Fruit fly (Drosophila melanogaster): ENCODE data around the gene Axn.

Gene Axn

DNA sequence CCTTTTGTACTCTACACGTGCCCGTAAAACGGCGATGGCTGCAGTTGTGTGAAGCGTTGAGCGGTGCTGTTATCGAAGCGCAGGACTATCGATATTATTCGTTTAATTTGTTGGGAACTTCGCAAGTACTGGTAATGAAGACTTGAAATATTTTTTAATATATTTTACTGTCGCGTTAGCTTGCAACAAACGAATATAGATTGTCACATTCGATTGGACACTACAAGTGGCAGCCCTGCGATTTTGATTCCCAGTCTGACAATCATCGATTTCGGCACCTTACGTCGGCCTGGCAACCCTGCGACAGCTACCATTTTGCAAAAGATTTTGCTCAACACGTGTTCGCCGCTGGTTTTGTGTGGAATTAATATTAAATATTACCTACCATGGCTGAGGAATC, 18.0 kb upstream of the Axn start, which contains the start of the genes Nlp and Nph:
TSS of gene Nlp (plus strand) at position 138 of the 400 bp plus-strand sequence.
TSS of gene Nph (minus strand) at position 214 of the 400 bp plus-strand sequence.
- TF ChIP-seq psq (optimal IDR thresholded peaks at IDR 0.05) (no peak), Dll (optimal IDR thresholded peaks at IDR 0.05) (no peak), pan (optimal IDR thresholded peaks at IDR 0.05) (no peak), EcR (GFP tag; optimal IDR thresholded peaks at IDR 0.05) (no peak), CG8478 (optimal IDR thresholded peaks at IDR 0.05) (no peak), usp (GFP tag; optimal IDR thresholded peaks at IDR 0.05) (no peak)

dm6 chr3R:30005332-30005979, 17.2 kb upstream of the Axn start:
- TF ChIP-seq pan (optimal IDR thresholded peaks at IDR 0.05), result no peak
- TF ChIP-seq CG8478 (optimal IDR thresholded peaks at IDR 0.05), result no peak
- no peak for TF ChIP-seq psq (optimal IDR thresholded peaks at IDR 0.05)
- no peak for TF ChIP-seq usp (GFP tag; optimal IDR thresholded peaks at IDR 0.05)
- no peak for TF ChIP-seq EcR (GFP tag; optimal IDR thresholded peaks at IDR 0.05)
- TF ChIP-seq Dll (optimal IDR thresholded peaks at IDR 0.05), result no peak

- TF ChIP-seq pan (optimal IDR thresholded peaks at IDR 0.05) (no peak), CG8478 (optimal IDR thresholded peaks at IDR 0.05) (no peak), psq (optimal IDR thresholded peaks at IDR 0.05) (no peak), Dll (optimal IDR thresholded peaks at IDR 0.05) (no peak)
Measured at dm6 chr3R:30009173-30009572, 13.5 kb upstream of the Axn start, which contains the start of gene CG7912. Gene CG7912, minus strand, starts transcription at chr3R:30009189.

- TF ChIP-seq psq (optimal IDR thresholded peaks at IDR 0.05) (no peak), Dll (optimal IDR thresholded peaks at IDR 0.05) (no peak), EcR (GFP tag; optimal IDR thresholded peaks at IDR 0.05) (no peak), pan (optimal IDR thresholded peaks at IDR 0.05) (no peak), usp (GFP tag; optimal IDR thresholded peaks at IDR 0.05) (no peak), CG8478 (optimal IDR thresholded peaks at IDR 0.05) (no peak)
Measured at dm6 chr3R:30012602-30013489, 9.8 kb upstream of the Axn start.

DNA sequence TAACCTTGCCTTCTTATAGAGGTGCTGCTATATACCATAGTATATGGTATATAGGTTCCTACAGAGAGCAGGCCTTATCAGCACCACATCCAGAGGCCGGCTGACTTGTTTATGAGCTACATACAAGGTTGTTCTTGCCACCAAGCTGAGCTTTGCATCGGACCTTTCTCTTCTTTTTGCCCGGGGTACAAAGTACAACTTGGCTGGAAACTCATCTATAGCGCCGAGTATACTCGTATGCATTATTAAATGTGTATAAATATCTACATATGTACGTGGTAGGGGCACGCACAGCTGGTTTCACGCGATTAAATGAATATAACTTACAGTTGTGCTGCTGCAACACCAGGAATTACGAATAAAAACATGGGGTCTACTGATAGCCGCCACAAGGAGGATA, 8.7 kb upstream of the Axn start:
- TF ChIP-seq usp (GFP tag; optimal IDR thresholded peaks at IDR 0.05) (no peak), Dll (optimal IDR thresholded peaks at IDR 0.05) (no peak), EcR (GFP tag; optimal IDR thresholded peaks at IDR 0.05) (no peak), CG8478 (optimal IDR thresholded peaks at IDR 0.05) (no peak), psq (optimal IDR thresholded peaks at IDR 0.05) (no peak), pan (optimal IDR thresholded peaks at IDR 0.05) (no peak)

dm6 chr3R:30014480-30014879, 8.2 kb upstream of the Axn start:
- TF ChIP-seq Dll (optimal IDR thresholded peaks at IDR 0.05) (no peak), CG8478 (optimal IDR thresholded peaks at IDR 0.05) (no peak), pan (optimal IDR thresholded peaks at IDR 0.05) (no peak), psq (optimal IDR thresholded peaks at IDR 0.05) (no peak), usp (GFP tag; optimal IDR thresholded peaks at IDR 0.05) (no peak), EcR (GFP tag; optimal IDR thresholded peaks at IDR 0.05) (no peak)

dm6 chr3R:30014977-30015514, 7.6 kb upstream of the Axn start, which contains the start of gene CG7920:
Gene CG7920, minus strand, starts transcription at chr3R:30015284.
- no peak for TF ChIP-seq pan (optimal IDR thresholded peaks at IDR 0.05)
- no peak for TF ChIP-seq CG8478 (optimal IDR thresholded peaks at IDR 0.05)
- no peak for TF ChIP-seq usp (GFP tag; optimal IDR thresholded peaks at IDR 0.05)
- TF ChIP-seq psq (optimal IDR thresholded peaks at IDR 0.05), result no peak
- no peak for TF ChIP-seq Dll (optimal IDR thresholded peaks at IDR 0.05)
- TF ChIP-seq EcR (GFP tag; optimal IDR thresholded peaks at IDR 0.05), result no peak

DNA sequence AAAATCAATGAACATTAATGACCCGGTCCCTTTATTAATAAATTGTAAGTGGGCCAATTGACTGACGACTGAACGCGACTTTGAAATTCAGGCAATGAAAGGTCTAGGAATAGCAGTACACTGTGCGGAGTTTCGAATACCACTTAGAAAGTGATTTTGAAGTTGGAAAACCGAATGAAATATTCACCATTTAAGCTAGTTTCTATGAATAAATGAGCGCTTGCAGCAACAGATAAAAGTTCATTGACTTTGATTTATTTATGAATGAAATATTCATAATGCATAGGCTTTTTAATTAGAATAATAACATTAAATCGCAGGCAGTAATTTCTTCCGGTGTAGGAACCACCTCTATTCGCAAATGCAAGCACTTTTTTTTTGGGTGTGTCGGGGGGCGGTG, 1.6 kb upstream of the Axn start:
- no peak for TF ChIP-seq CG8478 (optimal IDR thresholded peaks at IDR 0.05)

- TF ChIP-seq EcR (GFP tag; optimal IDR thresholded peaks at IDR 0.05), result no peak
Measured at dm6 chr3R:30021559-30022451, 837 bp upstream of the Axn start, which contains the start of gene Mgat2. Gene Mgat2, minus strand, starts transcription at chr3R:30022221.

DNA sequence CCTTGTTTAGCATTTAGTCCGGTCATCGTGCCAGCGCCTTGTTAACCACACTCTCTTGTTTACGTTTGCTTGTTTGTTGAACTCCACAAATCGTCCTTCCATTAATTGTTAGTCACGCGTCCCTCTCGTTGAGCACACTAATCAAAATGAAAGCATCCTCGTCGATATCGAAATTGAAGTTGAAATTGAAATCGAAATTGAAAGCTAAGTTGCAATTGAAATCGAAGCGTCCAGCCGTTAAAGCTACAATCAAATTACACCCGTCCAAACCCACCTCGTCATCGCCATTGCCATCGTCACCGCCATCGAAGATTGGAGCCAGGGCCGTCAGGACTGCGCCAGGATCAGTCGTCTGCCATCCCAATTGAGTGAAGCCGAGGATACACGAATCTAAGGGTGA, 803 bp downstream of the Axn start:
- no peak for TF ChIP-seq Dll (optimal IDR thresholded peaks at IDR 0.05)
- TF ChIP-seq usp (GFP tag; optimal IDR thresholded peaks at IDR 0.05), result no peak
- TF ChIP-seq psq (optimal IDR thresholded peaks at IDR 0.05), result no peak
- TF ChIP-seq CG8478 (optimal IDR thresholded peaks at IDR 0.05), result no peak
- no peak for TF ChIP-seq pan (optimal IDR thresholded peaks at IDR 0.05)
- TF ChIP-seq EcR (GFP tag; optimal IDR thresholded peaks at IDR 0.05), result no peak

dm6 chr3R:30030061-30030460, 7.4 kb downstream of the Axn start:
- TF ChIP-seq CG8478 (optimal IDR thresholded peaks at IDR 0.05) (no peak), Dll (optimal IDR thresholded peaks at IDR 0.05) (no peak), usp (GFP tag; optimal IDR thresholded peaks at IDR 0.05) (no peak), EcR (GFP tag; optimal IDR thresholded peaks at IDR 0.05) (no peak), psq (optimal IDR thresholded peaks at IDR 0.05) (no peak), pan (optimal IDR thresholded peaks at IDR 0.05) (no peak)

Data from whole organism.